Fruit fly (Drosophila melanogaster) whole organism, embryonic: ENCODE data around the gene CG33203.

Experiments
- Atf6 ChIP-seq: fragments of 200-800 bp; sonication (Bioruptor generic); IDR thresholded peaks from 2 replicates; pipeline ENCODE4 v1.3.6; 2022; ENCODE audit warnings: missing biosample characterization, missing genetic modification characterization
- Bdp1 ChIP-seq: fragments of 200-800 bp; sonication (Bioruptor generic); optimal IDR thresholded peaks from 3 replicates; lab custom pipeline; 2016; ENCODE audit warnings: missing biosample characterization, missing genetic modification characterization
- CG10267 ChIP-seq: fragments of 200-800 bp; sonication (Bioruptor generic); optimal IDR thresholded peaks from 2 replicates; lab custom pipeline; 2018; ENCODE audit warnings: missing biosample characterization, mild to moderate bottlenecking, missing genetic modification characterization, moderate library complexity
- CG10321 ChIP-seq: fragments of 200-800 bp; sonication (Bioruptor generic); IDR thresholded peaks from 2 replicates; pipeline ENCODE4 v1.3.6; 2022; ENCODE audit warnings: missing biosample characterization, missing genetic modification characterization
- CG10366 ChIP-seq: fragments of 200-800 bp; sonication (Bioruptor generic); IDR thresholded peaks from 2 replicates; pipeline ENCODE4 v1.3.6; 2022; ENCODE audit warnings: missing biosample characterization, missing genetic modification characterization
- CG10462 ChIP-seq: fragments of 200-800 bp; sonication (Bioruptor generic); optimal IDR thresholded peaks from 2 replicates; lab custom pipeline; 2016; ENCODE audit warnings: missing biosample characterization, missing genetic modification characterization
- CG11723 ChIP-seq: fragments of 200-800 bp; sonication (Bioruptor generic); optimal IDR thresholded peaks from 2 replicates; lab custom pipeline; 2017; ENCODE audit warnings: missing biosample characterization, mild to moderate bottlenecking, missing genetic modification characterization
- CG12104 ChIP-seq: fragments of 200-800 bp; sonication (Bioruptor generic); optimal IDR thresholded peaks from 3 replicates; lab custom pipeline; 2016; ENCODE audit warnings: missing biosample characterization, missing genetic modification characterization
- CG12299 ChIP-seq: fragments of 200-800 bp; sonication (Bioruptor generic); optimal IDR thresholded peaks from 2 replicates; lab custom pipeline; 2018; ENCODE audit warnings: missing biosample characterization, mild to moderate bottlenecking, missing genetic modification characterization
- CG13894 ChIP-seq: fragments of 200-800 bp; sonication (Bioruptor generic); optimal IDR thresholded peaks from 3 replicates; lab custom pipeline; 2018; ENCODE audit warnings: missing biosample characterization, mild to moderate bottlenecking, missing genetic modification characterization, moderate library complexity
- CG14014 ChIP-seq: fragments of 200-800 bp; sonication (Bioruptor generic); IDR thresholded peaks from 2 replicates; pipeline ENCODE4 v1.3.6; 2022; ENCODE audit warnings: missing biosample characterization, missing genetic modification characterization
- CG17186 ChIP-seq: fragments of 200-800 bp; sonication (Bioruptor generic); optimal IDR thresholded peaks from 3 replicates; lab custom pipeline; 2017; ENCODE audit warnings: missing biosample characterization, missing genetic modification reagents, missing genetic modification characterization
- CG18764 ChIP-seq: fragments of 200-800 bp; sonication (Bioruptor generic); optimal IDR thresholded peaks from 3 replicates; lab custom pipeline; 2016; ENCODE audit warnings: missing biosample characterization, missing genetic modification characterization
- CG30020 ChIP-seq: fragments of 200-800 bp; optimal IDR thresholded peaks from 2 replicates; lab custom pipeline; 2019; ENCODE audit warnings: missing biosample characterization, mild to moderate bottlenecking, missing genetic modification characterization, moderate library complexity
- CG30403 ChIP-seq: fragments of 200-800 bp; sonication (Bioruptor generic); optimal IDR thresholded peaks from 3 replicates; lab custom pipeline; 2016; ENCODE audit warnings: missing biosample characterization, missing genetic modification characterization
- CG33557 ChIP-seq: fragments of 200-800 bp; sonication (Bioruptor generic); optimal IDR thresholded peaks from 2 replicates; lab custom pipeline; 2019; ENCODE audit warnings: missing biosample characterization, mild to moderate bottlenecking, missing genetic modification characterization, moderate library complexity
- CG34376 ChIP-seq: fragments of 200-800 bp; sonication (Bioruptor generic); optimal IDR thresholded peaks from 2 replicates; lab custom pipeline; 2018; ENCODE audit warnings: missing biosample characterization, mild to moderate bottlenecking, missing genetic modification characterization
- CG42726 ChIP-seq: fragments of 200-800 bp; sonication (Bioruptor generic); IDR thresholded peaks from 2 replicates; pipeline ENCODE4 v1.3.6; 2022; ENCODE audit warnings: missing biosample characterization, missing genetic modification characterization; ENCODE audit not compliant: partially characterized antibody
- CG4730 ChIP-seq: fragments of 200-800 bp; sonication (Bioruptor generic); IDR thresholded peaks from 2 replicates; pipeline ENCODE4 v1.3.6; 2022; ENCODE audit warnings: missing biosample characterization, missing genetic modification characterization
- CG6254 ChIP-seq: fragments of 200-800 bp; sonication (Bioruptor generic); optimal IDR thresholded peaks from 3 replicates; lab custom pipeline; 2017; ENCODE audit warnings: mild to moderate bottlenecking, missing biosample characterization, missing genetic modification reagents, missing genetic modification characterization
- CG6654 ChIP-seq: fragments of 200-800 bp; sonication (Bioruptor generic); optimal IDR thresholded peaks from 2 replicates; lab custom pipeline; 2017; ENCODE audit warnings: missing biosample characterization, mild to moderate bottlenecking, missing genetic modification characterization
- CG8290 ChIP-seq, 3 experiments: fragments of 200-800 bp; sonication (Bioruptor generic); optimal IDR thresholded peaks; 2 replicates each; lab custom pipeline; 2016 to 2019; ENCODE audit warnings: missing biosample characterization in 3 of 3, missing genetic modification characterization in 3 of 3, mild to moderate bottlenecking in 2 of 3, moderate library complexity in 1 of 3
- D ChIP-seq, 2 experiments: fragments of 200-800 bp in 1 of 2; fragments of >200 bp in 1 of 2; sonication (Bioruptor generic) in 1 of 2; optimal IDR thresholded peaks; 2 replicates in 1 of 2; 3 replicates in 1 of 2; lab custom pipeline; 2017; ENCODE audit warnings: mild to moderate bottlenecking in 1 of 2, missing biosample characterization in 1 of 2, missing genetic modification characterization in 1 of 2, missing genetic modification reagents in 1 of 2
- Dp ChIP-seq: fragments of 200-800 bp; sonication (Bioruptor generic); optimal IDR thresholded peaks from 2 replicates; lab custom pipeline; 2018; ENCODE audit warnings: missing biosample characterization, mild to moderate bottlenecking, missing genetic modification characterization, moderate library complexity
- HLH54F ChIP-seq: fragments of 200-800 bp; sonication (Bioruptor generic); optimal IDR thresholded peaks from 3 replicates; lab custom pipeline; 2016; ENCODE audit warnings: missing biosample characterization, missing genetic modification characterization
- Hey ChIP-seq: fragments of 200-800 bp; sonication (Bioruptor generic); optimal IDR thresholded peaks from 3 replicates; lab custom pipeline; 2018; ENCODE audit warnings: missing biosample characterization, mild to moderate bottlenecking, missing genetic modification characterization
- Hmr ChIP-seq: fragments of 200-800 bp; sonication (Bioruptor generic); optimal IDR thresholded peaks from 3 replicates; lab custom pipeline; 2017; ENCODE audit warnings: mild to moderate bottlenecking, missing biosample characterization, missing genetic modification reagents, missing genetic modification characterization
- Nf-YB ChIP-seq: fragments of 200-800 bp; sonication (Bioruptor generic); optimal IDR thresholded peaks from 3 replicates; lab custom pipeline; 2019; ENCODE audit warnings: missing biosample characterization, mild to moderate bottlenecking, missing genetic modification characterization, moderate library complexity
- Opbp ChIP-seq: fragments of 200-800 bp; sonication (Bioruptor generic); IDR thresholded peaks from 3 replicates; pipeline ENCODE4 v1.3.6; 2022; ENCODE audit warnings: missing biosample characterization, missing genetic modification characterization; ENCODE audit not compliant: partially characterized antibody
- Pdp1 ChIP-seq, 2 experiments: fragments of 200-800 bp; sonication (Bioruptor generic); optimal IDR thresholded peaks; 3 replicates each; lab custom pipeline; 2016; ENCODE audit warnings: missing biosample characterization in 2 of 2, missing genetic modification characterization in 2 of 2, mild to moderate bottlenecking in 1 of 2, moderate library complexity in 1 of 2
- Ravus ChIP-seq: fragments of 200-800 bp; sonication (Bioruptor generic); IDR thresholded peaks from 2 replicates; pipeline ENCODE4 v1.3.6; 2022; ENCODE audit warnings: missing biosample characterization, missing genetic modification characterization
- Side ChIP-seq: fragments of 200-800 bp; sonication (Bioruptor generic); optimal IDR thresholded peaks from 2 replicates; lab custom pipeline; 2016; ENCODE audit warnings: missing biosample characterization, missing genetic modification characterization
- YL-1 ChIP-seq: fragments of 200-800 bp; sonication (Bioruptor generic); optimal IDR thresholded peaks from 3 replicates; lab custom pipeline; 2017; ENCODE audit warnings: missing biosample characterization, mild to moderate bottlenecking, missing genetic modification characterization
- aop ChIP-seq: fragments of 200-800 bp; sonication (Bioruptor generic); IDR thresholded peaks from 2 replicates; pipeline ENCODE4 v1.3.6; 2022; ENCODE audit warnings: missing biosample characterization, missing genetic modification characterization
- ap ChIP-seq: fragments of 200-800 bp; sonication (Bioruptor generic); IDR thresholded peaks from 2 replicates; pipeline ENCODE4 v1.3.6; 2022; ENCODE audit warnings: missing biosample characterization, missing genetic modification characterization
- bbx ChIP-seq: fragments of 200-800 bp; sonication (Bioruptor generic); IDR thresholded peaks from 2 replicates; pipeline ENCODE4 v1.3.6; 2022; ENCODE audit warnings: missing biosample characterization, missing genetic modification characterization; ENCODE audit not compliant: partially characterized antibody
- crol ChIP-seq: fragments of 200-800 bp; sonication (Bioruptor generic); IDR thresholded peaks from 2 replicates; pipeline ENCODE4 v1.3.6; 2022; ENCODE audit warnings: missing biosample characterization, missing genetic modification characterization
- dimm ChIP-seq: fragments of 200-800 bp; sonication (Bioruptor generic); IDR thresholded peaks from 2 replicates; pipeline ENCODE4 v1.3.6; 2022; ENCODE audit warnings: missing biosample characterization, missing genetic modification characterization
- fru ChIP-seq: fragments of >200 bp; optimal IDR thresholded peaks from 2 replicates; lab custom pipeline; 2017
- grn ChIP-seq: fragments of 200-800 bp; sonication (Bioruptor generic); optimal IDR thresholded peaks from 3 replicates; lab custom pipeline; 2017; ENCODE audit warnings: missing biosample characterization, missing genetic modification characterization
- gro ChIP-seq: fragments of 200-800 bp; sonication (Bioruptor generic); optimal IDR thresholded peaks from 2 replicates; lab custom pipeline; 2016; ENCODE audit warnings: missing biosample characterization, missing genetic modification characterization
- jumu ChIP-seq: fragments of 200-800 bp; sonication (Bioruptor generic); optimal IDR thresholded peaks from 3 replicates; lab custom pipeline; 2016; ENCODE audit warnings: missing biosample characterization, missing genetic modification characterization
- luna ChIP-seq: fragments of 200-800 bp; sonication (Bioruptor generic); optimal IDR thresholded peaks from 2 replicates; lab custom pipeline; 2016; ENCODE audit warnings: missing biosample characterization, missing genetic modification characterization
- org-1 ChIP-seq: fragments of 200-800 bp; sonication (Bioruptor generic); optimal IDR thresholded peaks from 2 replicates; lab custom pipeline; 2017; ENCODE audit warnings: missing biosample characterization, missing genetic modification characterization
- pnt ChIP-seq: fragments of 200-800 bp; sonication (Bioruptor generic); optimal IDR thresholded peaks from 3 replicates; lab custom pipeline; 2016; ENCODE audit warnings: missing biosample characterization, missing genetic modification characterization
- ro ChIP-seq: fragments of 200-800 bp; sonication (Bioruptor generic); IDR thresholded peaks from 2 replicates; pipeline ENCODE4 v1.3.6; 2022; ENCODE audit warnings: missing biosample characterization, missing genetic modification characterization
- sc ChIP-seq, 3 experiments: fragments of >200 bp in 2 of 3; fragments of 200-800 bp in 1 of 3; sonication (Bioruptor generic) in 1 of 3; optimal IDR thresholded peaks; 2 replicates in 2 of 3; 3 replicates in 1 of 3; lab custom pipeline; 2017; ENCODE audit warnings: mild to moderate bottlenecking in 1 of 3, missing biosample characterization in 1 of 3, missing genetic modification characterization in 1 of 3, missing genetic modification reagents in 1 of 3
- scrt ChIP-seq: fragments of 200-800 bp; sonication (Bioruptor generic); optimal IDR thresholded peaks from 2 replicates; lab custom pipeline; 2018; ENCODE audit warnings: missing biosample characterization, mild to moderate bottlenecking, missing genetic modification characterization, moderate library complexity

The CG33203 gene

DNA sequence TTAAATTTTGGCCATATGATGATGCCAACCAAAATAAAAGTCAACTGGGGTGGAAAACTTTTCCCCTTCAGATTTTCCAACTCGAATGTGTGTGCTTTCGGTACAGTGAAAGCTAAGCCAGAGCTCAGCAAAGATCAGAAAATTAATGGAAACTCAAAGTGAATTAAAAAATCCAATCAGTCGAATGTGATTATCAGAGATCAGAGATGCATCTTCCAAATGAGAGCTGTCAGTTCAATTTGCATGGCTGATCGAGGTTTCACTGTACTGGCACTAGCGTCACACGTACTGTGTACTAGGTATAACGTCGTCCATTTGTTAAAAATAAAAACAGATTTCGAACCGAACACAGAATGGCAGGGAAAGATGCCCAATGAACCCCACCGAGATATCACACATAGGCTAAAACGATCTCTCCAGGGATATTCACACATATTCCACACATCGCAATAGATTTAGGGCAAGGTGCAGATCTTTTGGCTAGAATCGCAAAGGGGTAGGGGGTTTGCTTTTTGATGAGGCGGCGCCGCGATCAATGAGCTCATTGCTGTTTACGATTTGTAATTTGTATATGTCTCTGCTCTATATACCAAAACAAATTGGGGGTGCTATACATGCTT is 17.4 kb upstream of the CG33203 start (continued):
- TF ChIP-seq ro: peak; percentile 33; the same call in 1 of the 2 replicates
- TF ChIP-seq D (optimal IDR thresholded peaks at IDR 0.05; lab: Kevin White, UChicago): no peak
- TF ChIP-seq D (GFP tag; optimal IDR thresholded peaks at IDR 0.05; lab: Kevin White, UChicago): peak; percentile 21
- peak; percentile 74 for TF ChIP-seq Side (GFP tag; lab: Kevin White, UChicago)
- peak; percentile 49 for TF ChIP-seq scrt (GFP tag; lab: Kevin White, UChicago)
- peak; percentile 5 for TF ChIP-seq CG12299
- TF ChIP-seq bbx (GFP tag; lab: Robert Waterston, UW): no peak
- no peak for TF ChIP-seq Dp
- TF ChIP-seq CG13894: no peak
- TF ChIP-seq pnt (GFP tag; lab: Kevin White, UChicago): peak; percentile 53
- peak; percentile 32 for TF ChIP-seq CG12104 (GFP tag; lab: Kevin White, UChicago)
- TF ChIP-seq Atf6 (GFP tag; lab: Robert Waterston, UW): peak; percentile 83
- TF ChIP-seq CG33557 (GFP tag; lab: Kevin White, UChicago): no peak
- TF ChIP-seq CG30403 (GFP tag; lab: Kevin White, UChicago): peak; percentile 79
- no peak for TF ChIP-seq sc (optimal IDR thresholded peaks at IDR 0.05; lab: Kevin White, UChicago)
- peak; percentile 3 for TF ChIP-seq sc (GFP tag; optimal IDR thresholded peaks at IDR 0.05; lab: Kevin White, UChicago)
- no peak for TF ChIP-seq crol (GFP tag; lab: Robert Waterston, UW)
- TF ChIP-seq dimm (GFP tag; lab: Robert Waterston, UW): peak; percentile 35; the same call in 1 of the 2 replicates
- peak; percentile 85 for TF ChIP-seq gro (GFP tag; lab: Kevin White, UChicago)
- TF ChIP-seq YL-1: no peak
- TF ChIP-seq CG10267 (tag; lab: Kevin White, UChicago): peak; percentile 8
- TF ChIP-seq ap: peak; percentile 59
- peak; percentile 82 for TF ChIP-seq HLH54F (GFP tag; lab: Kevin White, UChicago)
- TF ChIP-seq Bdp1 (GFP tag; lab: Kevin White, UChicago): peak; percentile 21
- TF ChIP-seq Opbp: no peak
- no peak for TF ChIP-seq fru (lab: Kevin White, UChicago)
- no peak for TF ChIP-seq CG17186 (GFP tag; lab: Kevin White, UChicago)
- TF ChIP-seq CG6654 (GFP tag; lab: Kevin White, UChicago): peak; percentile 15
- peak; percentile 8 for TF ChIP-seq CG11723 (GFP tag; lab: Kevin White, UChicago)
- no peak for TF ChIP-seq CG6254 (GFP tag; lab: Kevin White, UChicago)
- TF ChIP-seq CG30020 (tag; lab: Kevin White, UChicago): no peak
- peak; percentile 85 for TF ChIP-seq CG10366
- peak; percentile 46 for TF ChIP-seq CG18764 (GFP tag; lab: Kevin White, UChicago)
- TF ChIP-seq CG10321 (GFP tag; lab: Robert Waterston, UW): peak; percentile 59
- no peak for TF ChIP-seq CG42726 (GFP tag; lab: Robert Waterston, UW)
- no peak for TF ChIP-seq CG8290 (GFP tag; optimal IDR thresholded peaks at IDR 0.05; lab: Kevin White, UChicago)
- peak in 1 of 2 experiments; percentile 93 for TF ChIP-seq CG8290 (tag; optimal IDR thresholded peaks at IDR 0.05; lab: Kevin White, UChicago)
- peak; percentile 76 for TF ChIP-seq jumu (GFP tag; lab: Kevin White, UChicago)
- peak; percentile 70 to 81 for TF ChIP-seq Pdp1 (GFP tag; optimal IDR thresholded peaks at IDR 0.05; lab: Kevin White, UChicago)
- no peak for TF ChIP-seq Hey (tag; lab: Kevin White, UChicago)
- peak; percentile 58; the same call in 1 of the 2 replicates for TF ChIP-seq Ravus (GFP tag; lab: Robert Waterston, UW)
- no peak for TF ChIP-seq grn (GFP tag; lab: Kevin White, UChicago)
- peak; percentile 67 for TF ChIP-seq Hmr (GFP tag; lab: Kevin White, UChicago)
- peak; percentile 53 for TF ChIP-seq org-1
- TF ChIP-seq Nf-YB: peak; percentile 18
- TF ChIP-seq CG34376 (GFP tag; lab: Kevin White, UChicago): peak; percentile 7
- peak; percentile 78 for TF ChIP-seq CG4730 (GFP tag; lab: Robert Waterston, UW)
- peak; percentile 53 for TF ChIP-seq CG10462 (GFP tag; lab: Kevin White, UChicago)
- TF ChIP-seq CG14014: peak; percentile 81
- peak; percentile 64; the same call in 1 of the 2 replicates for TF ChIP-seq aop (GFP tag; lab: Robert Waterston, UW)
- TF ChIP-seq luna (GFP tag; lab: Kevin White, UChicago): peak; percentile 39
